Fruit fly (Drosophila melanogaster) whole organism, embryonic: ENCODE data around the gene SP555.
A peak's percentile ranks its signal among the peaks of the same experiment; 100 is the strongest.

Experiments used
- Antp ChIP-seq: fragments of 200-800 bp; sonication (Bioruptor generic); optimal IDR thresholded peaks from 3 replicates; lab custom pipeline; 2016; ENCODE audit warnings: missing biosample characterization, missing genetic modification characterization
- Atf3 ChIP-seq: fragments of 200-800 bp; sonication (Bioruptor generic); optimal IDR thresholded peaks from 3 replicates; lab custom pipeline; 2016; ENCODE audit warnings: missing biosample characterization, missing genetic modification characterization
- B-H2 ChIP-seq: fragments of 200-800 bp; sonication (Bioruptor generic); optimal IDR thresholded peaks from 2 replicates; lab custom pipeline; 2018; ENCODE audit warnings: missing biosample characterization, mild to moderate bottlenecking, missing genetic modification characterization
- BEAF-32 ChIP-seq: fragments of 200-800 bp; sonication (Bioruptor generic); optimal IDR thresholded peaks from 3 replicates; lab custom pipeline; 2017; ENCODE audit warnings: missing biosample characterization, missing genetic modification characterization, mild to moderate bottlenecking, moderate library complexity, missing genetic modification reagents
- Bdp1 ChIP-seq: fragments of 200-800 bp; sonication (Bioruptor generic); optimal IDR thresholded peaks from 3 replicates; lab custom pipeline; 2016; ENCODE audit warnings: missing biosample characterization, missing genetic modification characterization
- CG10431 ChIP-seq: fragments of 200-800 bp; sonication (Bioruptor generic); optimal IDR thresholded peaks from 3 replicates; lab custom pipeline; 2018; ENCODE audit warnings: missing biosample characterization, mild to moderate bottlenecking, missing genetic modification characterization
- CG11247 ChIP-seq: fragments of 200-800 bp; sonication (Bioruptor generic); IDR thresholded peaks from 2 replicates; pipeline ENCODE4 v1.3.6; 2022; ENCODE audit warnings: missing biosample characterization, missing genetic modification characterization
- CG1233 ChIP-seq: fragments of 200-800 bp; sonication (Bioruptor generic); optimal IDR thresholded peaks from 4 replicates; lab custom pipeline; 2018; ENCODE audit warnings: missing biosample characterization, mild to moderate bottlenecking, missing genetic modification characterization
- CG12769 ChIP-seq: fragments of 200-800 bp; sonication (Bioruptor generic); optimal IDR thresholded peaks from 2 replicates; lab custom pipeline; 2019; ENCODE audit warnings: missing biosample characterization, mild to moderate bottlenecking, missing genetic modification characterization, moderate library complexity
- CG14860 ChIP-seq: fragments of 200-800 bp; sonication (Bioruptor generic); IDR thresholded peaks from 3 replicates; pipeline ENCODE4 v1.3.6; 2022; ENCODE audit warnings: missing biosample characterization, missing genetic modification characterization; ENCODE audit not compliant: partially characterized antibody
- CG15479 ChIP-seq: fragments of 200-800 bp; sonication (Bioruptor generic); optimal IDR thresholded peaks from 3 replicates; lab custom pipeline; 2019; ENCODE audit warnings: missing biosample characterization, mild to moderate bottlenecking, missing genetic modification characterization, moderate library complexity
- CG15601 ChIP-seq: fragments of 200-800 bp; sonication (Bioruptor generic); optimal IDR thresholded peaks from 3 replicates; lab custom pipeline; 2019; ENCODE audit warnings: missing biosample characterization, mild to moderate bottlenecking, missing genetic modification characterization, moderate library complexity
- CG31365 ChIP-seq: fragments of 200-800 bp; sonication (Bioruptor generic); optimal IDR thresholded peaks from 2 replicates; lab custom pipeline; 2018; ENCODE audit warnings: missing biosample characterization, mild to moderate bottlenecking, missing genetic modification characterization
- CG4730 ChIP-seq: fragments of 200-800 bp; sonication (Bioruptor generic); IDR thresholded peaks from 2 replicates; pipeline ENCODE4 v1.3.6; 2022; ENCODE audit warnings: missing biosample characterization, missing genetic modification characterization
- CG6683 ChIP-seq: fragments of 200-800 bp; sonication (Bioruptor generic); optimal IDR thresholded peaks from 2 replicates; lab custom pipeline; 2017; ENCODE audit warnings: missing biosample characterization, mild to moderate bottlenecking, missing genetic modification characterization, missing genetic modification reagents
- CG6854 ChIP-seq: fragments of 200-800 bp; sonication (Bioruptor generic); optimal IDR thresholded peaks from 3 replicates; lab custom pipeline; 2017; ENCODE audit warnings: missing biosample characterization, mild to moderate bottlenecking, missing genetic modification characterization
- CG7745 ChIP-seq: fragments of 200-800 bp; sonication (Bioruptor generic); optimal IDR thresholded peaks from 2 replicates; lab custom pipeline; 2018; ENCODE audit warnings: missing biosample characterization, mild to moderate bottlenecking, missing genetic modification characterization, moderate library complexity
- CG7928 ChIP-seq: fragments of 200-800 bp; sonication (Bioruptor generic); optimal IDR thresholded peaks from 2 replicates; lab custom pipeline; 2017; ENCODE audit warnings: missing biosample characterization, mild to moderate bottlenecking, missing genetic modification characterization
- CG9932 ChIP-seq: fragments of 200-800 bp; sonication (Bioruptor generic); IDR thresholded peaks from 2 replicates; pipeline ENCODE4 v1.3.6; 2022; ENCODE audit warnings: missing biosample characterization, missing genetic modification characterization
- Camta ChIP-seq: fragments of 200-800 bp; sonication (Bioruptor generic); optimal IDR thresholded peaks from 2 replicates; lab custom pipeline; 2016; ENCODE audit warnings: missing biosample characterization, missing genetic modification characterization
- HLH3B ChIP-seq: fragments of 200-800 bp; sonication (Bioruptor generic); IDR thresholded peaks from 2 replicates; pipeline ENCODE4 v1.3.6; 2022; ENCODE audit warnings: missing biosample characterization, missing genetic modification characterization
- Hey ChIP-seq: fragments of 200-800 bp; sonication (Bioruptor generic); optimal IDR thresholded peaks from 3 replicates; lab custom pipeline; 2018; ENCODE audit warnings: missing biosample characterization, mild to moderate bottlenecking, missing genetic modification characterization
- HmgZ ChIP-seq: fragments of 200-800 bp; sonication (Bioruptor generic); optimal IDR thresholded peaks from 2 replicates; lab custom pipeline; 2018; ENCODE audit warnings: missing biosample characterization, mild to moderate bottlenecking, missing genetic modification characterization
- Hmr ChIP-seq: fragments of 200-800 bp; sonication (Bioruptor generic); optimal IDR thresholded peaks from 3 replicates; lab custom pipeline; 2017; ENCODE audit warnings: mild to moderate bottlenecking, missing biosample characterization, missing genetic modification reagents, missing genetic modification characterization
- Hr3 ChIP-seq: fragments of 200-800 bp; sonication (Bioruptor generic); optimal IDR thresholded peaks from 3 replicates; lab custom pipeline; 2016; ENCODE audit warnings: missing biosample characterization, missing genetic modification characterization
- Max ChIP-seq: fragments of 200-800 bp; sonication (Bioruptor generic); optimal IDR thresholded peaks from 2 replicates; lab custom pipeline; 2016; ENCODE audit warnings: missing biosample characterization, mild to moderate bottlenecking, missing genetic modification characterization
- Oli ChIP-seq: fragments of 200-800 bp; sonication (Bioruptor generic); optimal IDR thresholded peaks from 2 replicates; lab custom pipeline; 2018; ENCODE audit warnings: missing biosample characterization, mild to moderate bottlenecking, missing genetic modification characterization, moderate library complexity
- PHDP ChIP-seq: fragments of 200-800 bp; sonication (Bioruptor generic); optimal IDR thresholded peaks from 3 replicates; lab custom pipeline; 2018; ENCODE audit warnings: missing biosample characterization, mild to moderate bottlenecking, missing genetic modification characterization, moderate library complexity
- Sry-β ChIP-seq: fragments of 200-800 bp; sonication (Bioruptor generic); optimal IDR thresholded peaks from 2 replicates; lab custom pipeline; 2018; ENCODE audit warnings: missing biosample characterization, mild to moderate bottlenecking, missing genetic modification characterization, moderate library complexity
- Stat92E ChIP-seq, 3 experiments: fragments of >200 bp in 2 of 3; fragments of 200-800 bp in 1 of 3; sonication (Bioruptor generic) in 1 of 3; optimal IDR thresholded peaks; 2 replicates each; lab custom pipeline; 2017 to 2019; ENCODE audit warnings: missing biosample characterization in 3 of 3, missing genetic modification characterization in 3 of 3, mild to moderate bottlenecking in 1 of 3, moderate library complexity in 1 of 3
- ab ChIP-seq: fragments of 200-800 bp; sonication (Bioruptor generic); optimal IDR thresholded peaks from 2 replicates; lab custom pipeline; 2016; ENCODE audit warnings: missing biosample characterization, missing genetic modification characterization
- bbx ChIP-seq: fragments of 200-800 bp; sonication (Bioruptor generic); IDR thresholded peaks from 2 replicates; pipeline ENCODE4 v1.3.6; 2022; ENCODE audit warnings: missing biosample characterization, missing genetic modification characterization; ENCODE audit not compliant: partially characterized antibody
- br ChIP-seq: fragments of >200 bp; optimal IDR thresholded peaks from 2 replicates; lab custom pipeline; 2017
- caup ChIP-seq: fragments of 200-800 bp; sonication (Bioruptor generic); optimal IDR thresholded peaks from 3 replicates; lab custom pipeline; 2017; ENCODE audit warnings: missing biosample characterization, mild to moderate bottlenecking, missing genetic modification characterization, moderate library complexity; ENCODE audit not compliant: severe bottlenecking
- corto ChIP-seq: fragments of 200-800 bp; sonication (Bioruptor generic); optimal IDR thresholded peaks from 2 replicates; lab custom pipeline; 2016; ENCODE audit warnings: missing biosample characterization, mild to moderate bottlenecking, missing genetic modification characterization, moderate library complexity
- dimm ChIP-seq: fragments of 200-800 bp; sonication (Bioruptor generic); IDR thresholded peaks from 2 replicates; pipeline ENCODE4 v1.3.6; 2022; ENCODE audit warnings: missing biosample characterization, missing genetic modification characterization
- disco-r ChIP-seq: fragments of 200-800 bp; sonication (Bioruptor generic); optimal IDR thresholded peaks from 2 replicates; lab custom pipeline; 2016; ENCODE audit warnings: missing biosample characterization, missing genetic modification characterization
- gro ChIP-seq: fragments of 200-800 bp; sonication (Bioruptor generic); optimal IDR thresholded peaks from 2 replicates; lab custom pipeline; 2016; ENCODE audit warnings: missing biosample characterization, missing genetic modification characterization
- hkb ChIP-seq, 2 experiments: fragments of 200-800 bp in 1 of 2; fragments of >200 bp in 1 of 2; sonication (Bioruptor generic) in 1 of 2; IDR thresholded peaks in 1 of 2; optimal IDR thresholded peaks in 1 of 2; 2 replicates each; pipeline versions ENCODE4 v1.3.6 to Lab custom; 2017 to 2022; ENCODE audit warnings: missing biosample characterization in 1 of 2, missing genetic modification characterization in 1 of 2
- jumu ChIP-seq: fragments of 200-800 bp; sonication (Bioruptor generic); optimal IDR thresholded peaks from 3 replicates; lab custom pipeline; 2016; ENCODE audit warnings: missing biosample characterization, missing genetic modification characterization
- kah ChIP-seq: fragments of 200-800 bp; sonication (Bioruptor generic); optimal IDR thresholded peaks from 2 replicates; lab custom pipeline; 2018; ENCODE audit warnings: missing biosample characterization, mild to moderate bottlenecking, missing genetic modification characterization
- maf-S ChIP-seq: fragments of 200-800 bp; sonication (Bioruptor generic); optimal IDR thresholded peaks from 2 replicates; lab custom pipeline; 2016; ENCODE audit warnings: missing biosample characterization, missing genetic modification characterization
- mam ChIP-seq: fragments of 200-800 bp; sonication (Bioruptor generic); optimal IDR thresholded peaks from 3 replicates; lab custom pipeline; 2016; ENCODE audit warnings: missing biosample characterization, missing genetic modification characterization
- odd ChIP-seq: fragments of 200-800 bp; sonication (Bioruptor generic); optimal IDR thresholded peaks from 2 replicates; lab custom pipeline; 2017; ENCODE audit warnings: missing biosample characterization, mild to moderate bottlenecking, missing genetic modification characterization
- pb ChIP-seq: fragments of 200-800 bp; sonication (Bioruptor generic); optimal IDR thresholded peaks from 3 replicates; lab custom pipeline; 2016; ENCODE audit warnings: missing biosample characterization, missing genetic modification characterization
- pnt ChIP-seq: fragments of 200-800 bp; sonication (Bioruptor generic); optimal IDR thresholded peaks from 3 replicates; lab custom pipeline; 2016; ENCODE audit warnings: missing biosample characterization, missing genetic modification characterization
- sd ChIP-seq: fragments of 200-800 bp; sonication (Bioruptor generic); optimal IDR thresholded peaks from 3 replicates; lab custom pipeline; 2018; ENCODE audit warnings: missing biosample characterization, mild to moderate bottlenecking, missing genetic modification characterization, moderate library complexity
- seq ChIP-seq: fragments of 200-800 bp; sonication (Bioruptor generic); IDR thresholded peaks from 2 replicates; pipeline ENCODE4 v1.3.6; 2022; ENCODE audit warnings: missing biosample characterization, missing genetic modification characterization
- sna ChIP-seq: fragments of 200-800 bp; sonication (Bioruptor generic); IDR thresholded peaks from 2 replicates; pipeline ENCODE4 v1.3.6; 2022; ENCODE audit warnings: missing biosample characterization, missing genetic modification characterization; ENCODE audit not compliant: partially characterized antibody

Gene SP555

dm6 chr2L:5060952-5061478 lies 23.5 kb downstream of the SP555 start (continued):
- TF ChIP-seq seq (GFP tag; lab: Robert Waterston, UW) (peak; percentile 77), CG4730 (peak; percentile 46; the same call in 1 of the 2 replicates), dimm (GFP tag; lab: Robert Waterston, UW) (peak; percentile 55), CG14860 (GFP tag; lab: Robert Waterston, UW) (no peak), Hr3 (GFP tag; lab: Kevin White, UChicago) (peak; percentile 44), CG9932 (GFP tag; lab: Robert Waterston, UW) (peak; percentile 80), Sry-β (no peak), CG7928 (GFP tag; lab: Kevin White, UChicago) (peak; percentile 20), maf-S (GFP tag; lab: Kevin White, UChicago) (peak; percentile 71), CG15601 (peak; percentile 45), hkb (optimal IDR thresholded peaks at IDR 0.05; lab: Kevin White, UChicago) (no peak), hkb (GFP tag; IDR thresholded peaks at IDR 0.05; lab: Robert Waterston, UW) (peak; percentile 74), Camta (GFP tag; lab: Kevin White, UChicago) (peak; percentile 80), Antp (GFP tag; lab: Kevin White, UChicago) (peak; percentile 68), corto (GFP tag; lab: Kevin White, UChicago) (peak; percentile 51), sna (no peak), jumu (peak; percentile 68), Atf3 (GFP tag; lab: Kevin White, UChicago) (no peak), CG15479 (GFP tag; lab: Kevin White, UChicago) (no peak), HLH3B (peak; percentile 82), sd (tag; lab: Kevin White, UChicago) (peak; percentile 56), Hmr (GFP tag; lab: Kevin White, UChicago) (peak; percentile 91), CG11247 (peak; percentile 69), kah (no peak), CG31365 (tag; lab: Kevin White, UChicago) (peak; percentile 15), CG6683 (GFP tag; lab: Kevin White, UChicago) (peak; percentile 61), CG12769 (tag; lab: Kevin White, UChicago) (peak; percentile 61), CG1233 (peak; percentile 52), Stat92E (GFP tag; optimal IDR thresholded peaks at IDR 0.05; lab: Kevin White, UChicago) (no peak), caup (GFP tag; lab: Kevin White, UChicago) (peak; percentile 88), CG6854 (peak; percentile 55), gro (GFP tag; lab: Kevin White, UChicago) (peak; percentile 27), pb (peak; percentile 22), odd (GFP tag; lab: Kevin White, UChicago) (peak; percentile 72), BEAF-32 (GFP tag; lab: Kevin White, UChicago) (no peak), pnt (GFP tag; lab: Kevin White, UChicago) (peak; percentile 60), br (lab: Kevin White, UChicago) (no peak), CG10431 (GFP tag; lab: Kevin White, UChicago) (no peak), mam (GFP tag; lab: Kevin White, UChicago) (peak; percentile 88), CG7745 (tag; lab: Kevin White, UChicago) (no peak), disco-r (GFP tag; lab: Kevin White, UChicago) (peak; percentile 61), Hey (peak; percentile 6), bbx (GFP tag; lab: Robert Waterston, UW) (no peak), Oli (peak; percentile 54), HmgZ (tag; lab: Kevin White, UChicago) (peak; percentile 67), Bdp1 (GFP tag; lab: Kevin White, UChicago) (peak; percentile 32), PHDP (peak; percentile 73), ab (GFP tag; lab: Kevin White, UChicago) (no peak), Max (GFP tag; lab: Kevin White, UChicago) (peak; percentile 25), B-H2 (GFP tag; lab: Kevin White, UChicago) (peak; percentile 46)
